Worm (Caenorhabditis elegans) whole organism, L2 larva: ENCODE measurements around the gene cnnm-1.

Experiments
- aly-2 ChIP-seq: fragments of 150-350 bp; optimal IDR thresholded peaks from 2 replicates; lab custom pipeline; 2014; ENCODE audit warnings: missing biosample characterization, missing genetic modification characterization
- ama-1 ChIP-seq: fragments of 150-350 bp; optimal IDR thresholded peaks from 2 replicates; lab custom pipeline; 2018; ENCODE audit warnings: inconsistent platforms
- ceh-82 ChIP-seq: fragments of 150-350 bp; optimal IDR thresholded peaks from 2 replicates; lab custom pipeline; 2014; ENCODE audit warnings: missing biosample characterization, missing genetic modification characterization
- elt-3 ChIP-seq: sonication (generic microtip); optimal IDR thresholded peaks from 2 replicates; lab custom pipeline; 2017; ENCODE audit warnings: missing biosample characterization, missing genetic modification characterization
- lin-39 ChIP-seq: fragments of 150-350 bp; optimal IDR thresholded peaks from 2 replicates; lab custom pipeline; 2014; ENCODE audit warnings: missing biosample characterization, missing genetic modification reagents, missing genetic modification characterization
- lsy-2 ChIP-seq, 2 experiments: fragments of 150-350 bp in 1 of 2; sonication (generic microtip) in 1 of 2; optimal IDR thresholded peaks; 2 replicates each; lab custom pipeline; 2014 to 2017; ENCODE audit warnings: missing biosample characterization in 2 of 2, missing genetic modification characterization in 2 of 2
- mdl-1 ChIP-seq, 2 experiments: fragments of 150-350 bp in 1 of 2; sonication (generic microtip) in 1 of 2; optimal IDR thresholded peaks; 2 replicates each; lab custom pipeline; 2017; ENCODE audit warnings: missing biosample characterization in 2 of 2, missing genetic modification characterization in 2 of 2
- nhr-11 ChIP-seq: fragments of 150-350 bp; optimal IDR thresholded peaks from 2 replicates; lab custom pipeline; 2014; ENCODE audit warnings: missing biosample characterization, missing genetic modification characterization
- nhr-12 ChIP-seq: fragments of 150-350 bp; optimal IDR thresholded peaks from 2 replicates; lab custom pipeline; 2014; ENCODE audit warnings: missing biosample characterization, missing genetic modification characterization
- nhr-23 ChIP-seq: fragments of 150-350 bp; optimal IDR thresholded peaks from 2 replicates; lab custom pipeline; 2014; ENCODE audit warnings: missing biosample characterization, missing genetic modification reagents, missing genetic modification characterization
- skn-1 ChIP-seq: sonication (generic microtip); optimal IDR thresholded peaks from 2 replicates; lab custom pipeline; 2017; ENCODE audit warnings: missing biosample characterization, missing genetic modification characterization
- snpc-4 ChIP-seq: fragments of 150-350 bp; optimal IDR thresholded peaks from 2 replicates; lab custom pipeline; 2014; ENCODE audit warnings: missing biosample characterization, missing genetic modification characterization
- unc-39 ChIP-seq: fragments of 150-350 bp; optimal IDR thresholded peaks from 2 replicates; lab custom pipeline; 2014; ENCODE audit warnings: missing biosample characterization, missing genetic modification characterization
- unc-62 ChIP-seq: fragments of 150-350 bp; optimal IDR thresholded peaks from 2 replicates; lab custom pipeline; 2014; ENCODE audit warnings: missing biosample characterization, missing genetic modification reagents, missing genetic modification characterization

DNA sequence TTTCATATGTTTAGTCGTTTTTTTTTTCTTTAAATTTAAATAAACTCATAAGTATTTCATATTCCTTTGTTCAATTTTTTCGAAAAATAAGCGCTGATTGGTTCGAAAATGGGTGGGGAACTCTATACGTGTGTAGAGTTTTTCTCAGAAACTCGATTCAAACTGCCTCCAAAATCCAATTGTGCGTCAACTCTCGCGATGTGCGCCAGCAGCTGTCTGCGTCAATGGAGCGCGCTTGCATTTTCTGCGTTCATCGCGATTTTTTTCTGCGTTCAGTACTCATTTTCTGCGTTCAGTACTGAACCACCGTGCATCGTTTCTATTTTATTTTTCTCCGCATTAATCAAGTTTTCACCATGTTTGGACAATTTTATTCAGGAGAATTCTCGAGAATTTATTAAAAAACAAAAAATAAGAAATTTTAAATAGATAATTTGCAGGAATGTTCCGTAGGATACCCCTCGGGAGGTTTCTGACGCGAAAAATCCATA lies 43.1 kb upstream of the cnnm-1 start, which contains the start of gene eelo-2:
- TF ChIP-seq snpc-4 (tag; lab: Kevin White, UChicago) (peak; percentile 91), lin-39 (tag; lab: Kevin White, UChicago) (peak; percentile 62), aly-2 (tag; lab: Kevin White, UChicago) (peak; percentile 75), nhr-23 (tag; lab: Kevin White, UChicago) (no peak), unc-62 (GFP tag; lab: Kevin White, UChicago) (peak; percentile 68), unc-39 (tag; lab: Kevin White, UChicago) (no peak), nhr-11 (tag; lab: Kevin White, UChicago) (no peak), ama-1 (peak; percentile 56), mdl-1 (tag; optimal IDR thresholded peaks at IDR 0.05; lab: Kevin White, UChicago) (peak; percentile 8 to 88), lsy-2 (tag; optimal IDR thresholded peaks at IDR 0.05; lab: Kevin White, UChicago) (peak; percentile 96 to 97), nhr-12 (tag; lab: Kevin White, UChicago) (peak; percentile 77), skn-1 (tag; lab: Kevin White, UChicago) (peak; percentile 44), elt-3 (tag; lab: Kevin White, UChicago) (no peak), ceh-82 (tag; lab: Kevin White, UChicago) (peak; percentile 95)
